Fruit fly (Drosophila melanogaster): ENCODE results near the gene CG5815.

DNA sequence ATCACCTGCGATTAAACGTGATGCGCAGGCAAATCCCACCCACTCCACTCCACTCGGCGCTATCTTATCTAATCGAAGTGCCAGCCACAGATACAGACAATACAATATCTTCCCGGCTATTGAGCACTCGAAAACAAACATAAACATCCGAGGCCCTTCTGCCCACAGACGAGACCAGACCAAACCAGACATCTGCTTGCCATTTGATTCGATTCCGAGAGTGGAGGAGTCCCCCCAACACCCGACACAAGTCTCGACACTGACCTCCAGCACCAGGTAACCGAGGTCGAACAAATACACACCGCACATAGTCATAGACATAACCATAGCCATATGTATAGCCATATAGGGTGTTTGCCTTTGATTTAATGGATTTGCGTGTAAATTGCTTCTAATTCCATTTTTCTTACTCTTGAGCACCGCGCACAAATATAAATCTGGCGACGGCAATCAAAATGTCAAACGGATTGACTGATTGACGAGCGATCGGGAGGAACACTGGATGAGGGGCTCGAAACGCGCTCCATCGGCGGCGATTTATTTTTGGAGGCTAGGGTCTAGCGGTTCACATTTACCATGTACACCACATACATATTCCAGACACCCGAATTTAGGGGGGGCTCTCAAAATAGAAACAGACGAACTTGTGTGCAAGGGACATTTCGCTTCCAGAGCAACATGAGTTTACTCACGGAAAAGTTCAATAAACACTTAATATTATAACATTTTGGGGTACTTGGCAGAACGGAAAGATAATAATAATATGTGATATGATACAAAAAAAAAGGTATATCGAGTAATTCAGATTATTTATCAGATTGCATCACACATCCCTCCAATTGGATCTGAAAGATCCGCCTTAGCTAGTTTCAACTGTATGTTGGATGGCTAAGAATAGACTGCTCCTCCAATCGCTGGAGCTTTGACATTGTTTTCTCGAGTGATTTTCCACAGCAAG lies 36.7 kb downstream of the CG5815 start:
- TF ChIP-seq Mnt (GFP tag; optimal IDR thresholded peaks at IDR 0.05) = no peak
- TF ChIP-seq CG14711 (tag; optimal IDR thresholded peaks at IDR 0.05) = no peak
- TF ChIP-seq bab1 (GFP tag; optimal IDR thresholded peaks at IDR 0.05) = no peak
- no peak for TF ChIP-seq kay (GFP tag; ENCODE audit: borderline replicate concordance)
- TF ChIP-seq ovo (GFP tag; optimal IDR thresholded peaks at IDR 0.05) = no peak
- TF ChIP-seq Crg-1 (GFP tag; optimal IDR thresholded peaks at IDR 0.05) = no peak
- no peak for TF ChIP-seq Clk (GFP tag; optimal IDR thresholded peaks at IDR 0.05)
- no peak for TF ChIP-seq CG5204 (GFP tag; optimal IDR thresholded peaks at IDR 0.05)
- TF ChIP-seq cnc (optimal IDR thresholded peaks at IDR 0.05) = no peak
- TF ChIP-seq tj (GFP tag; optimal IDR thresholded peaks at IDR 0.05) = no peak
- TF ChIP-seq toe (GFP tag; optimal IDR thresholded peaks at IDR 0.05) = no peak

Measured in whole organism, adult.